Worm (Caenorhabditis elegans) whole organism, L1 larva: Measurements from ENCODE around the gene Y116A8B.1.

Experiments used
- C04F5.9 ChIP-seq: sonication (generic microtip); optimal IDR thresholded peaks from 2 replicates; lab custom pipeline; 2016; ENCODE audit warnings: missing genetic modification characterization, missing compliant biosample characterization
- C16A3.4 ChIP-seq: fragments of 150-350 bp; optimal IDR thresholded peaks from 2 replicates; lab custom pipeline; 2014; ENCODE audit warnings: missing biosample characterization, missing genetic modification characterization
- F16B12.6 ChIP-seq: fragments of 150-350 bp; optimal IDR thresholded peaks from 2 replicates; lab custom pipeline; 2014; ENCODE audit warnings: missing biosample characterization, missing genetic modification characterization
- aha-1 ChIP-seq: fragments of 150-350 bp; optimal IDR thresholded peaks from 2 replicates; lab custom pipeline; 2014; ENCODE audit warnings: missing biosample characterization, missing genetic modification characterization
- aly-2 ChIP-seq: fragments of 150-350 bp; optimal IDR thresholded peaks from 2 replicates; lab custom pipeline; 2014; ENCODE audit warnings: missing biosample characterization, missing genetic modification characterization
- ama-1 ChIP-seq: fragments of 150-350 bp; optimal IDR thresholded peaks from 2 replicates; lab custom pipeline; 2014
- ceh-8 ChIP-seq: fragments of 200-800 bp; sonication (Bioruptor generic); optimal IDR thresholded peaks from 2 replicates; lab custom pipeline; 2018; ENCODE audit warnings: mild to moderate bottlenecking, missing genetic modification characterization, moderate library complexity, missing compliant biosample characterization
- ceh-82 ChIP-seq, 3 experiments: fragments of 150-350 bp in 1 of 3; sonication (generic microtip) in 2 of 3; optimal IDR thresholded peaks; 2 replicates each; lab custom pipeline; 2014 to 2017; ENCODE audit warnings: missing biosample characterization in 3 of 3, missing genetic modification characterization in 3 of 3
- dpl-1 ChIP-seq, 3 experiments: fragments of 150-350 bp in 2 of 3; sonication (generic microtip) in 1 of 3; optimal IDR thresholded peaks; 2 replicates each; lab custom pipeline; 2014 to 2017; ENCODE audit warnings: missing biosample characterization in 3 of 3, missing genetic modification characterization in 3 of 3, missing genetic modification reagents in 3 of 3
- dsc-1 ChIP-seq: sonication (generic microtip); optimal IDR thresholded peaks from 2 replicates; lab custom pipeline; 2016; ENCODE audit warnings: mild to moderate bottlenecking, missing genetic modification characterization, missing compliant biosample characterization
- efl-1 ChIP-seq, 4 experiments: fragments of 150-350 bp; optimal IDR thresholded peaks in 3 of 4; peaks in 1 of 4; 1 replicate in 1 of 4; 2 replicates in 3 of 4; lab custom pipeline; 2014; ENCODE audit warnings: missing biosample characterization in 2 of 4, missing genetic modification characterization in 2 of 4, missing genetic modification reagents in 2 of 4
- efl-3 ChIP-seq: fragments of 200-800 bp; sonication (Bioruptor generic); optimal IDR thresholded peaks from 2 replicates; lab custom pipeline; 2018; ENCODE audit warnings: mild to moderate bottlenecking, missing genetic modification characterization, missing compliant biosample characterization
- egl-13 ChIP-seq: sonication (generic microtip); optimal IDR thresholded peaks from 2 replicates; lab custom pipeline; 2016; ENCODE audit warnings: missing genotype, missing genetic modification reagents, missing genetic modification characterization, missing compliant biosample characterization
- egl-27 ChIP-seq, 2 experiments: fragments of 150-350 bp in 1 of 2; sonication (generic microtip); optimal IDR thresholded peaks; 3 replicates each; lab custom pipeline; 2017 to 2018; ENCODE audit warnings: missing biosample characterization in 2 of 2, missing genetic modification characterization in 2 of 2, missing genetic modification reagents in 2 of 2
- elt-2 ChIP-seq: sonication (generic microtip); optimal IDR thresholded peaks from 2 replicates; lab custom pipeline; 2016; ENCODE audit warnings: missing genetic modification characterization, mild to moderate bottlenecking, inconsistent platforms, missing compliant biosample characterization, missing genetic modification reagents
- fkh-4 ChIP-seq: sonication (generic microtip); optimal IDR thresholded peaks from 2 replicates; lab custom pipeline; 2016; ENCODE audit warnings: missing compliant biosample characterization, missing genetic modification characterization, borderline replicate concordance
- grh-1 ChIP-seq: fragments of 200-800 bp; sonication (Bioruptor generic); IDR thresholded peaks from 2 replicates; pipeline ENCODE4 v1.3.6; 2022; ENCODE audit warnings: missing genetic modification reagents, missing genetic modification characterization, missing compliant biosample characterization
- hlh-17 ChIP-seq: fragments of 200-800 bp; sonication (Bioruptor generic); optimal IDR thresholded peaks from 2 replicates; lab custom pipeline; 2018; ENCODE audit warnings: missing genetic modification characterization, mild to moderate bottlenecking, missing compliant biosample characterization, moderate library complexity, borderline replicate concordance
- hpl-2 ChIP-seq: fragments of 150-350 bp; optimal IDR thresholded peaks from 2 replicates; lab custom pipeline; 2014; ENCODE audit warnings: missing biosample characterization, missing genetic modification reagents, missing genetic modification characterization
- isw-1 ChIP-seq: fragments of 200-800 bp; sonication (Bioruptor generic); IDR thresholded peaks from 2 replicates; pipeline ENCODE4 v1.3.6; 2022; ENCODE audit warnings: missing genetic modification characterization, missing compliant biosample characterization
- jun-1 ChIP-seq: fragments of 150-350 bp; optimal IDR thresholded peaks from 2 replicates; lab custom pipeline; 2014; ENCODE audit warnings: missing biosample characterization, missing genetic modification reagents, missing genetic modification characterization
- lin-14 ChIP-seq: fragments of 200-800 bp; sonication (Bioruptor generic); optimal IDR thresholded peaks from 2 replicates; lab custom pipeline; 2018; ENCODE audit warnings: mild to moderate bottlenecking, missing genetic modification characterization, moderate library complexity, missing compliant biosample characterization
- lin-35 ChIP-seq, 2 experiments: fragments of 150-350 bp; optimal IDR thresholded peaks; 2 replicates each; lab custom pipeline; 2014; ENCODE audit warnings: missing biosample characterization in 2 of 2, missing genetic modification characterization in 2 of 2, missing genetic modification reagents in 2 of 2
- nhr-11 ChIP-seq: fragments of 150-350 bp; optimal IDR thresholded peaks from 2 replicates; lab custom pipeline; 2014; ENCODE audit warnings: missing biosample characterization, missing genetic modification characterization
- nhr-19 ChIP-seq: fragments of 200-800 bp; sonication (Bioruptor generic); conservative IDR thresholded peaks from 2 replicates; pipeline ENCODE4 v1.3.6; 2022; ENCODE audit warnings: missing genetic modification characterization, missing compliant biosample characterization
- nhr-20 ChIP-seq: sonication (generic microtip); optimal IDR thresholded peaks from 2 replicates; lab custom pipeline; 2016; ENCODE audit warnings: mild to moderate bottlenecking, missing genetic modification characterization, missing compliant biosample characterization
- nhr-237 ChIP-seq: fragments of 150-350 bp; optimal IDR thresholded peaks from 2 replicates; lab custom pipeline; 2014; ENCODE audit warnings: missing biosample characterization, missing genetic modification characterization
- nhr-28 ChIP-seq: fragments of 150-350 bp; optimal IDR thresholded peaks from 2 replicates; lab custom pipeline; 2014; ENCODE audit warnings: missing biosample characterization, missing genetic modification characterization
- nhr-77 ChIP-seq: fragments of 150-350 bp; optimal IDR thresholded peaks from 2 replicates; lab custom pipeline; 2014; ENCODE audit warnings: missing biosample characterization, missing genetic modification characterization
- nhr-85 ChIP-seq: sonication (generic microtip); peaks from one replicate; lab custom pipeline; 2016; ENCODE audit warnings: missing genetic modification characterization, inconsistent platforms, missing compliant biosample characterization
- nhr-90 ChIP-seq: sonication (generic microtip); optimal IDR thresholded peaks from 2 replicates; lab custom pipeline; 2016; ENCODE audit warnings: mild to moderate bottlenecking, missing genetic modification characterization, missing compliant biosample characterization; ENCODE audit not compliant: poor library complexity
- pqm-1 ChIP-seq: sonication (generic microtip); optimal IDR thresholded peaks from 3 replicates; lab custom pipeline; 2017; ENCODE audit warnings: missing biosample characterization, missing genetic modification characterization
- rnt-1 ChIP-seq: sonication (generic microtip); optimal IDR thresholded peaks from 2 replicates; lab custom pipeline; 2016; ENCODE audit warnings: mild to moderate bottlenecking, missing genetic modification characterization, moderate library complexity, missing compliant biosample characterization
- snpc-4 ChIP-seq: fragments of 150-350 bp; optimal IDR thresholded peaks from 2 replicates; lab custom pipeline; 2014; ENCODE audit warnings: missing biosample characterization, missing genetic modification characterization
- snu-23 ChIP-seq: sonication (generic microtip); optimal IDR thresholded peaks from 2 replicates; lab custom pipeline; 2016; ENCODE audit warnings: missing genetic modification characterization, missing compliant biosample characterization
- sox-4 ChIP-seq: sonication (generic microtip); optimal IDR thresholded peaks from 2 replicates; lab custom pipeline; 2016; ENCODE audit warnings: missing genetic modification characterization, missing compliant biosample characterization
- sptf-1 ChIP-seq: fragments of 150-350 bp; optimal IDR thresholded peaks from 2 replicates; lab custom pipeline; 2014; ENCODE audit warnings: missing biosample characterization, missing genetic modification characterization
- tbx-2 ChIP-seq: sonication (generic microtip); optimal IDR thresholded peaks from 2 replicates; lab custom pipeline; 2016; ENCODE audit warnings: missing genetic modification characterization, missing compliant biosample characterization
- tlp-1 ChIP-seq: fragments of 150-350 bp; optimal IDR thresholded peaks from 2 replicates; lab custom pipeline; 2014; ENCODE audit warnings: missing biosample characterization, missing genetic modification characterization
- unc-130 ChIP-seq: fragments of 150-350 bp; optimal IDR thresholded peaks from 2 replicates; lab custom pipeline; 2017; ENCODE audit warnings: missing biosample characterization, missing genetic modification characterization, inconsistent platforms
- unc-62 ChIP-seq: fragments of 150-350 bp; optimal IDR thresholded peaks from 2 replicates; lab custom pipeline; 2014; ENCODE audit warnings: missing biosample characterization, missing genetic modification reagents, missing genetic modification characterization
- unc-86 ChIP-seq: sonication (generic microtip); optimal IDR thresholded peaks from 2 replicates; lab custom pipeline; 2016; ENCODE audit warnings: missing genetic modification characterization, missing compliant biosample characterization
- unc-98 ChIP-seq: fragments of 200-800 bp; sonication (Bioruptor generic); IDR thresholded peaks from 2 replicates; pipeline ENCODE4 v1.3.6; 2022; ENCODE audit warnings: missing genetic modification characterization, missing compliant biosample characterization
- zag-1 ChIP-seq: fragments of 150-350 bp; optimal IDR thresholded peaks from 2 replicates; lab custom pipeline; 2014; ENCODE audit warnings: missing biosample characterization, missing genetic modification characterization
- zip-4 ChIP-seq: fragments of 200-800 bp; sonication (Bioruptor generic); optimal IDR thresholded peaks from 2 replicates; lab custom pipeline; 2018; ENCODE audit warnings: mild to moderate bottlenecking, missing genetic modification characterization, moderate library complexity, missing compliant biosample characterization
- ztf-11 ChIP-seq, 2 experiments: sonication (generic microtip); optimal IDR thresholded peaks; 2 replicates each; lab custom pipeline; 2016 to 2017; ENCODE audit warnings: missing genetic modification characterization in 2 of 2, missing biosample characterization in 1 of 2, missing compliant biosample characterization in 1 of 2

The Y116A8B.1 gene

DNA sequence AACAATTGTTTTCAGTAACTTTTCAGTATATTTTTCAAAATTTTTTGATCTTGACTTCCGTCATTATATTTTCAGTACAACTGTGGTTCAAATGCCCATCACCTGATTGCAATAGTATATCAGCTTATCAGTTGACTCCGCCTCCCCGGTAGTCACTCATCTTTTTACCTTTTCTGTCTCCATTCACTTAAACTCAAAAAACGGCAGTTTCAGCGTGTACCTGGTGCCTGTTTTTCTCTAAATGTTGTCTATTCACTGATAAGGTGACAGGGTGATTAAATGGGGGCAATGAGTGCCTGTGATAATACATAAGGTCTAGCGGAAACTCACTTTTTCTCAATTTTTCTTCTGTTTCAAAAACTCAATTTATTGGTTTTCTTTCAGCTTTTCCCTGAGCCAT, 29.1 kb downstream of the Y116A8B.1 start, which contains the start of gene ZK550.2:
TSS of gene ZK550.2 (plus strand) at position 385 of the 400 bp plus-strand sequence.
- TF ChIP-seq nhr-90 (peak; percentile 21), tbx-2 (tag; lab: Kevin White, UChicago) (no peak), elt-2 (tag; lab: Kevin White, UChicago) (peak; percentile 99), pqm-1 (tag; lab: Kevin White, UChicago) (peak; percentile 95), nhr-20 (peak; percentile 37), lin-35 (GFP tag; optimal IDR thresholded peaks at IDR 0.05; lab: Kevin White, UChicago) (peak in 1 of 2 experiments; percentile 67), jun-1 (tag; lab: Kevin White, UChicago) (peak; percentile 62), dsc-1 (tag; lab: Kevin White, UChicago) (no peak)

DNA sequence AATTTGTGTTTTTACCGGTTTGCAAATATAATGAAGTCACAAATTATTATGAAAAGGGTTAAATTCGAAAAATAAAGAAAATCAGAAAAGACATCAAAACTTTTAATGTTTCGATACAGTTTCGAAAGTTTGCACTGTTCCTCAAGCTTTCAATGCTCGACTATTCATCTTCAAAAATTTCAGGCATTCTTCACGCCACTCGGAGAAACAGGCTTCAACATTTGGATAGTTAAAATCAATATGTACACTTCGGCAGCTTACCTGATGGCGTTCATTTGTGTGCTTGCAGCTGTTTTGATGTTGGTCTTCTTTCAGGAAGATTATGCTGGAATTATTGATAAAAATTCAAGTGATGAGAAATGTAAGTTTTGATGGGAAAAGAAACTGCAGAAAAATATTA, 31.0 kb downstream of the Y116A8B.1 start:
- no peak for TF ChIP-seq ztf-11 (tag; optimal IDR thresholded peaks at IDR 0.05; lab: Kevin White, UChicago)
- no peak for TF ChIP-seq ceh-8 (GFP tag; lab: Kevin White, UChicago)
- no peak for TF ChIP-seq fkh-4 (tag; lab: Kevin White, UChicago)
- TF ChIP-seq nhr-85: peak; percentile 46
- TF ChIP-seq efl-1 (optimal IDR thresholded peaks at IDR 0.05; lab: Kevin White, UChicago): no peak
- peak in 1 of 2 experiments; percentile 73 for TF ChIP-seq efl-1 (GFP tag; optimal IDR thresholded peaks at IDR 0.05 in 1 of 2; lab: Kevin White, UChicago)
- no peak for TF ChIP-seq grh-1
- TF ChIP-seq rnt-1 (tag; lab: Kevin White, UChicago): no peak

DNA sequence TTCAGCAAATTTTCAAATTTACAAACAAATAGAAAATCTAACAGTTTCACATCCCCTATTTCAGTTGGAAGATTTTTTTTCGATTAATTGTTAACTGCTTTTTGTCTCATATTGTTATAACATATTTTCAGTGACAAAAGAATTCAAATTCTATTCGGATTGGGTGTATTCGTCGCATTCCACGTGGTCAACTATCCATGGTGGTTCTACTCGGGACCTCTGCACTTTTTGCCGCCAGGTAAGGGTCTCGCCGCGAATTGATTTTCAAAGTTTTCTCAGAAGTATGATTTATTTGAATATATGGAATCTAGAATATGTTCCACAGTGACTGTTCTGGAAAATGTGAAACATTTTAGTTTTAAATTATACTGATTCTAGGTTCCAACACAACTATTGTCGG, 32.4 kb downstream of the Y116A8B.1 start:
- TF ChIP-seq hlh-17 (GFP tag; lab: Kevin White, UChicago) (no peak), lin-14 (no peak), unc-86 (tag; lab: Kevin White, UChicago) (no peak), F16B12.6 (no peak), egl-13 (tag; lab: Kevin White, UChicago) (no peak), snpc-4 (tag; lab: Kevin White, UChicago) (no peak), nhr-11 (tag; lab: Kevin White, UChicago) (no peak), C04F5.9 (tag; lab: Kevin White, UChicago) (no peak), dpl-1 (GFP tag; optimal IDR thresholded peaks at IDR 0.05; lab: Kevin White, UChicago) (no peak), snu-23 (GFP tag; lab: Kevin White, UChicago) (no peak), ztf-11 (tag; optimal IDR thresholded peaks at IDR 0.05; lab: Kevin White, UChicago) (no peak), aly-2 (no peak), elt-2 (tag; lab: Kevin White, UChicago) (no peak)

DNA sequence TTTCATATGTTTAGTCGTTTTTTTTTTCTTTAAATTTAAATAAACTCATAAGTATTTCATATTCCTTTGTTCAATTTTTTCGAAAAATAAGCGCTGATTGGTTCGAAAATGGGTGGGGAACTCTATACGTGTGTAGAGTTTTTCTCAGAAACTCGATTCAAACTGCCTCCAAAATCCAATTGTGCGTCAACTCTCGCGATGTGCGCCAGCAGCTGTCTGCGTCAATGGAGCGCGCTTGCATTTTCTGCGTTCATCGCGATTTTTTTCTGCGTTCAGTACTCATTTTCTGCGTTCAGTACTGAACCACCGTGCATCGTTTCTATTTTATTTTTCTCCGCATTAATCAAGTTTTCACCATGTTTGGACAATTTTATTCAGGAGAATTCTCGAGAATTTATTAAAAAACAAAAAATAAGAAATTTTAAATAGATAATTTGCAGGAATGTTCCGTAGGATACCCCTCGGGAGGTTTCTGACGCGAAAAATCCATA, 33.6 kb downstream of the Y116A8B.1 start, which contains the start of gene eelo-2:
TSS of gene eelo-2 (plus strand) at position 441 of the 491 bp plus-strand sequence.
- peak; percentile 97 for TF ChIP-seq nhr-11 (tag; lab: Kevin White, UChicago)
- TF ChIP-seq dsc-1 (tag; lab: Kevin White, UChicago): peak; percentile 99
- peak; percentile 97 for TF ChIP-seq aha-1
- TF ChIP-seq zag-1: peak; percentile 90
- TF ChIP-seq sox-4: peak; percentile 96
- peak; percentile 83 for TF ChIP-seq unc-98
- peak; percentile 94 for TF ChIP-seq elt-2 (tag; lab: Kevin White, UChicago)
- peak; percentile 100 for TF ChIP-seq C16A3.4 (tag; lab: Kevin White, UChicago)
- TF ChIP-seq efl-3: peak; percentile 91
- TF ChIP-seq nhr-237: peak; percentile 97
- TF ChIP-seq ama-1 (lab: Kevin White, UChicago): peak; percentile 84
- no peak for TF ChIP-seq tlp-1 (tag; lab: Kevin White, UChicago)
- TF ChIP-seq isw-1 (GFP tag; lab: Robert Waterston, UW): peak; percentile 98
- TF ChIP-seq egl-13 (tag; lab: Kevin White, UChicago): peak; percentile 97
- no peak for TF ChIP-seq sptf-1 (tag; lab: Kevin White, UChicago)
- peak; percentile 99 to 100 (median 100) for TF ChIP-seq ceh-82 (tag; optimal IDR thresholded peaks at IDR 0.05; lab: Kevin White, UChicago)
- peak; percentile 99 for TF ChIP-seq nhr-19 (GFP tag; lab: Robert Waterston, UW)
- TF ChIP-seq efl-1 (optimal IDR thresholded peaks at IDR 0.05; lab: Kevin White, UChicago): peak; percentile 100
- peak; percentile 100 for TF ChIP-seq efl-1 (GFP tag; optimal IDR thresholded peaks at IDR 0.05 in 1 of 2; lab: Kevin White, UChicago)
- TF ChIP-seq nhr-90: peak; percentile 99
- TF ChIP-seq zip-4: peak; percentile 94
- TF ChIP-seq hpl-2 (GFP tag; lab: Kevin White, UChicago): peak; percentile 92
- TF ChIP-seq nhr-77 (tag; lab: Kevin White, UChicago): peak; percentile 98
- peak; percentile 99 for TF ChIP-seq unc-130 (tag; lab: Kevin White, UChicago)
- TF ChIP-seq egl-27 (tag; optimal IDR thresholded peaks at IDR 0.05; lab: Kevin White, UChicago): peak; percentile 48 to 88
- TF ChIP-seq nhr-28: no peak
- TF ChIP-seq unc-62 (GFP tag; lab: Kevin White, UChicago): peak; percentile 33
